Fruit fly (Drosophila melanogaster) whole organism, embryonic: Measurements from ENCODE around the gene Or94a.

Experiments used
- Abd-B ChIP-seq: fragments of 200-800 bp; sonication (Bioruptor generic); optimal IDR thresholded peaks from 2 replicates; lab custom pipeline; 2018; ENCODE audit warnings: missing biosample characterization, mild to moderate bottlenecking, missing genetic modification characterization, moderate library complexity
- Aef1 ChIP-seq: fragments of 200-800 bp; sonication (Bioruptor generic); IDR thresholded peaks from 3 replicates; pipeline ENCODE4 v1.3.6; 2022; ENCODE audit warnings: missing biosample characterization, missing genetic modification characterization
- Antp ChIP-seq: fragments of 200-800 bp; sonication (Bioruptor generic); optimal IDR thresholded peaks from 3 replicates; lab custom pipeline; 2016; ENCODE audit warnings: missing biosample characterization, missing genetic modification characterization
- CG10274 ChIP-seq: fragments of 200-800 bp; sonication (Bioruptor generic); optimal IDR thresholded peaks from 3 replicates; lab custom pipeline; 2017; ENCODE audit warnings: missing biosample characterization, mild to moderate bottlenecking, missing genetic modification characterization
- CG12071 ChIP-seq: fragments of 200-800 bp; sonication (Bioruptor generic); optimal IDR thresholded peaks from 3 replicates; lab custom pipeline; 2018; ENCODE audit warnings: missing biosample characterization, mild to moderate bottlenecking, missing genetic modification characterization
- CG1233 ChIP-seq: fragments of 200-800 bp; sonication (Bioruptor generic); optimal IDR thresholded peaks from 4 replicates; lab custom pipeline; 2018; ENCODE audit warnings: missing biosample characterization, mild to moderate bottlenecking, missing genetic modification characterization
- CG12659 ChIP-seq: fragments of 200-800 bp; sonication (Bioruptor generic); optimal IDR thresholded peaks from 3 replicates; lab custom pipeline; 2017; ENCODE audit warnings: mild to moderate bottlenecking, missing biosample characterization, missing genetic modification reagents, missing genetic modification characterization
- CG13894 ChIP-seq: fragments of 200-800 bp; sonication (Bioruptor generic); optimal IDR thresholded peaks from 3 replicates; lab custom pipeline; 2018; ENCODE audit warnings: missing biosample characterization, mild to moderate bottlenecking, missing genetic modification characterization, moderate library complexity
- CG15601 ChIP-seq: fragments of 200-800 bp; sonication (Bioruptor generic); optimal IDR thresholded peaks from 3 replicates; lab custom pipeline; 2019; ENCODE audit warnings: missing biosample characterization, mild to moderate bottlenecking, missing genetic modification characterization, moderate library complexity
- CG16815 ChIP-seq: fragments of 200-800 bp; sonication (Bioruptor generic); optimal IDR thresholded peaks from 3 replicates; lab custom pipeline; 2017; ENCODE audit warnings: missing biosample characterization, mild to moderate bottlenecking, missing genetic modification characterization
- CG18011 ChIP-seq: fragments of 200-800 bp; sonication (Bioruptor generic); optimal IDR thresholded peaks from 2 replicates; lab custom pipeline; 2017; ENCODE audit warnings: missing biosample characterization, missing genetic modification characterization, mild to moderate bottlenecking, moderate library complexity, missing genotype
- CG18619 ChIP-seq: fragments of 200-800 bp; sonication (Bioruptor generic); optimal IDR thresholded peaks from 3 replicates; lab custom pipeline; 2017; ENCODE audit warnings: missing biosample characterization, mild to moderate bottlenecking, missing genetic modification characterization
- CG2712 ChIP-seq: fragments of 200-800 bp; optimal IDR thresholded peaks from 3 replicates; lab custom pipeline; 2019; ENCODE audit warnings: missing biosample characterization, mild to moderate bottlenecking, missing genetic modification characterization, moderate library complexity
- CG3163 ChIP-seq: fragments of 200-800 bp; sonication (Bioruptor generic); optimal IDR thresholded peaks from 3 replicates; lab custom pipeline; 2016; ENCODE audit warnings: missing biosample characterization, missing genetic modification characterization
- CG32532 ChIP-seq: fragments of 200-800 bp; sonication (Bioruptor generic); IDR thresholded peaks from 2 replicates; pipeline ENCODE4 v1.3.6; 2022; ENCODE audit warnings: missing biosample characterization, missing genetic modification characterization
- CG4404 ChIP-seq: fragments of 200-800 bp; sonication (Bioruptor generic); IDR thresholded peaks from 2 replicates; pipeline ENCODE4 v1.3.6; 2022; ENCODE audit warnings: missing biosample characterization, missing genetic modification characterization
- CG5180 ChIP-seq: fragments of 200-800 bp; sonication (Bioruptor generic); optimal IDR thresholded peaks from 3 replicates; lab custom pipeline; 2017; ENCODE audit warnings: missing biosample characterization, missing genetic modification characterization, mild to moderate bottlenecking, moderate library complexity, missing genetic modification reagents
- CG6175 ChIP-seq: fragments of 200-800 bp; sonication (Bioruptor generic); IDR thresholded peaks from 3 replicates; pipeline ENCODE4 v1.3.6; 2022; ENCODE audit warnings: missing biosample characterization, missing genetic modification characterization
- CG7786 ChIP-seq: fragments of 200-800 bp; sonication (Bioruptor generic); optimal IDR thresholded peaks from 2 replicates; lab custom pipeline; 2016; ENCODE audit warnings: missing biosample characterization, missing genetic modification characterization
- CG8388 ChIP-seq: fragments of 200-800 bp; sonication (Bioruptor generic); optimal IDR thresholded peaks from 2 replicates; lab custom pipeline; 2019; ENCODE audit warnings: missing biosample characterization, mild to moderate bottlenecking, missing genetic modification characterization, moderate library complexity
- D ChIP-seq, 2 experiments: fragments of 200-800 bp in 1 of 2; fragments of >200 bp in 1 of 2; sonication (Bioruptor generic) in 1 of 2; optimal IDR thresholded peaks; 2 replicates in 1 of 2; 3 replicates in 1 of 2; lab custom pipeline; 2017; ENCODE audit warnings: mild to moderate bottlenecking in 1 of 2, missing biosample characterization in 1 of 2, missing genetic modification characterization in 1 of 2, missing genetic modification reagents in 1 of 2
- E2f1 ChIP-seq: fragments of 200-800 bp; sonication (Bioruptor generic); IDR thresholded peaks from 2 replicates; pipeline ENCODE4 v1.3.6; 2022; ENCODE audit warnings: missing biosample characterization, missing genetic modification characterization
- HHEX ChIP-seq: fragments of 200-800 bp; sonication (Bioruptor generic); optimal IDR thresholded peaks from 3 replicates; lab custom pipeline; 2017; ENCODE audit warnings: missing biosample characterization, mild to moderate bottlenecking, missing genetic modification characterization, missing genetic modification reagents
- HLH54F ChIP-seq: fragments of 200-800 bp; sonication (Bioruptor generic); optimal IDR thresholded peaks from 3 replicates; lab custom pipeline; 2016; ENCODE audit warnings: missing biosample characterization, missing genetic modification characterization
- Hr39 ChIP-seq: fragments of >200 bp; optimal IDR thresholded peaks from 2 replicates; lab custom pipeline; 2017
- Lpt ChIP-seq: fragments of >200 bp; optimal IDR thresholded peaks from 2 replicates; lab custom pipeline; 2018; ENCODE audit warnings: missing biosample characterization, missing genetic modification characterization
- Nf-YB ChIP-seq: fragments of 200-800 bp; sonication (Bioruptor generic); optimal IDR thresholded peaks from 3 replicates; lab custom pipeline; 2019; ENCODE audit warnings: missing biosample characterization, mild to moderate bottlenecking, missing genetic modification characterization, moderate library complexity
- Ptx1 ChIP-seq: fragments of 200-800 bp; sonication (Bioruptor generic); IDR thresholded peaks from 2 replicates; pipeline ENCODE4 v1.3.6; 2022; ENCODE audit warnings: missing biosample characterization, missing genetic modification characterization
- Sry-β ChIP-seq: fragments of 200-800 bp; sonication (Bioruptor generic); optimal IDR thresholded peaks from 2 replicates; lab custom pipeline; 2018; ENCODE audit warnings: missing biosample characterization, mild to moderate bottlenecking, missing genetic modification characterization, moderate library complexity
- Xbp1 ChIP-seq: fragments of 200-800 bp; sonication (Bioruptor generic); optimal IDR thresholded peaks from 3 replicates; lab custom pipeline; 2016; ENCODE audit warnings: missing biosample characterization, mild to moderate bottlenecking, missing genetic modification characterization
- ara ChIP-seq: fragments of 200-800 bp; sonication (Bioruptor generic); IDR thresholded peaks from 2 replicates; pipeline ENCODE4 v1.3.6; 2022; ENCODE audit warnings: missing biosample characterization, missing genetic modification characterization
- dan ChIP-seq: fragments of 200-800 bp; sonication (Bioruptor generic); IDR thresholded peaks from 2 replicates; pipeline ENCODE4 v1.3.6; 2022; ENCODE audit warnings: missing biosample characterization, missing genetic modification characterization
- gce ChIP-seq: fragments of 200-800 bp; sonication (Bioruptor generic); IDR thresholded peaks from 3 replicates; pipeline ENCODE4 v1.3.6; 2022; ENCODE audit warnings: missing biosample characterization, missing genetic modification characterization
- ham ChIP-seq: fragments of 200-800 bp; sonication (Bioruptor generic); IDR thresholded peaks from 2 replicates; pipeline ENCODE4 v1.3.6; 2022; ENCODE audit warnings: missing biosample characterization, missing genetic modification characterization
- hth ChIP-seq: fragments of >200 bp; optimal IDR thresholded peaks from 2 replicates; lab custom pipeline; 2017; ENCODE audit warnings: inconsistent platforms
- insv ChIP-seq, 2 experiments: fragments of 200-800 bp; sonication (Bioruptor generic); optimal IDR thresholded peaks; 3 replicates each; lab custom pipeline; 2016 to 2018; ENCODE audit warnings: missing biosample characterization in 2 of 2, missing genetic modification characterization in 2 of 2
- jumu ChIP-seq: fragments of 200-800 bp; sonication (Bioruptor generic); optimal IDR thresholded peaks from 3 replicates; lab custom pipeline; 2016; ENCODE audit warnings: missing biosample characterization, missing genetic modification characterization
- kni ChIP-seq: fragments of 200-800 bp; sonication (Bioruptor generic); optimal IDR thresholded peaks from 3 replicates; lab custom pipeline; 2017; ENCODE audit warnings: mild to moderate bottlenecking, missing biosample characterization, missing genetic modification reagents, missing genetic modification characterization
- lilli ChIP-seq: fragments of 200-800 bp; sonication (Bioruptor generic); optimal IDR thresholded peaks from 3 replicates; lab custom pipeline; 2016; ENCODE audit warnings: missing biosample characterization, missing genetic modification characterization
- maf-S ChIP-seq: fragments of 200-800 bp; sonication (Bioruptor generic); optimal IDR thresholded peaks from 2 replicates; lab custom pipeline; 2016; ENCODE audit warnings: missing biosample characterization, missing genetic modification characterization
- nerfin-1 ChIP-seq: fragments of 200-800 bp; sonication (Bioruptor generic); optimal IDR thresholded peaks from 3 replicates; lab custom pipeline; 2019; ENCODE audit warnings: missing biosample characterization, mild to moderate bottlenecking, missing genetic modification characterization, moderate library complexity
- nmo ChIP-seq: fragments of 200-800 bp; sonication (Bioruptor generic); optimal IDR thresholded peaks from 2 replicates; lab custom pipeline; 2018; ENCODE audit warnings: missing biosample characterization, mild to moderate bottlenecking, missing genetic modification characterization, moderate library complexity
- p53 ChIP-seq: fragments of 200-800 bp; sonication (Bioruptor generic); optimal IDR thresholded peaks from 2 replicates; lab custom pipeline; 2016; ENCODE audit warnings: missing biosample characterization, missing genetic modification characterization
- repo ChIP-seq: fragments of 200-800 bp; sonication (Bioruptor generic); optimal IDR thresholded peaks from 2 replicates; lab custom pipeline; 2016; ENCODE audit warnings: missing biosample characterization, missing genetic modification characterization
- schlank ChIP-seq: fragments of 200-800 bp; sonication (Bioruptor generic); optimal IDR thresholded peaks from 2 replicates; lab custom pipeline; 2018; ENCODE audit warnings: missing biosample characterization, mild to moderate bottlenecking, missing genetic modification characterization
- sisA ChIP-seq: fragments of 200-800 bp; sonication (Bioruptor generic); IDR thresholded peaks from 2 replicates; pipeline ENCODE4 v1.3.6; 2022; ENCODE audit warnings: missing biosample characterization, missing genetic modification characterization
- slbo ChIP-seq: fragments of 200-800 bp; sonication (Bioruptor generic); IDR thresholded peaks from 2 replicates; pipeline ENCODE4 v1.3.6; 2022; ENCODE audit warnings: missing biosample characterization, missing genetic modification characterization
- slp2 ChIP-seq: fragments of 200-800 bp; sonication (Bioruptor generic); optimal IDR thresholded peaks from 2 replicates; lab custom pipeline; 2016; ENCODE audit warnings: missing biosample characterization, missing genetic modification characterization
- ssp ChIP-seq: fragments of 200-800 bp; sonication (Bioruptor generic); IDR thresholded peaks from 2 replicates; pipeline ENCODE4 v1.3.6; 2022; ENCODE audit warnings: missing biosample characterization, missing genetic modification characterization
- stc ChIP-seq: fragments of 200-800 bp; sonication (Bioruptor generic); IDR thresholded peaks from 2 replicates; pipeline ENCODE4 v1.3.6; 2022; ENCODE audit warnings: missing biosample characterization, missing genetic modification characterization
- z ChIP-seq: fragments of 200-800 bp; sonication (Bioruptor generic); IDR thresholded peaks from 3 replicates; pipeline ENCODE4 v1.3.6; 2022; ENCODE audit warnings: missing biosample characterization, missing genetic modification characterization

Gene Or94a

dm6 chr3R:23028506-23028905 lies 41.4 kb downstream of the Or94a start (continued):
- TF ChIP-seq Xbp1 (peak; percentile 63), nmo (GFP tag; lab: Kevin White, UChicago) (peak; percentile 36), CG15601 (tag; lab: Kevin White, UChicago) (no peak), repo (GFP tag; lab: Kevin White, UChicago) (peak; percentile 56), p53 (no peak), CG3163 (GFP tag; lab: Kevin White, UChicago) (peak; percentile 0), CG10274 (GFP tag; lab: Kevin White, UChicago) (peak; percentile 1), Antp (GFP tag; lab: Kevin White, UChicago) (peak; percentile 67), CG4404 (peak; percentile 47), Ptx1 (GFP tag; lab: Robert Waterston, UW) (peak; percentile 76), CG8388 (GFP tag; lab: Kevin White, UChicago) (peak; percentile 2), z (GFP tag; lab: Robert Waterston, UW) (no peak), CG16815 (GFP tag; lab: Kevin White, UChicago) (peak; percentile 34), CG12071 (peak; percentile 46), HHEX (GFP tag; lab: Kevin White, UChicago) (peak; percentile 26), HLH54F (GFP tag; lab: Kevin White, UChicago) (peak; percentile 56), Abd-B (GFP tag; lab: Kevin White, UChicago) (peak; percentile 19), nerfin-1 (tag; lab: Kevin White, UChicago) (no peak), sisA (GFP tag; lab: Robert Waterston, UW) (peak; percentile 37; the same call in 1 of the 2 replicates), lilli (GFP tag; lab: Kevin White, UChicago) (peak; percentile 75), Aef1 (GFP tag; lab: Robert Waterston, UW) (peak; percentile 65), CG2712 (tag; lab: Kevin White, UChicago) (peak; percentile 41), D (optimal IDR thresholded peaks at IDR 0.05; lab: Kevin White, UChicago) (no peak), D (GFP tag; optimal IDR thresholded peaks at IDR 0.05; lab: Kevin White, UChicago) (no peak), ham (GFP tag; lab: Robert Waterston, UW) (no peak), CG5180 (GFP tag; lab: Kevin White, UChicago) (no peak), maf-S (GFP tag; lab: Kevin White, UChicago) (peak; percentile 11), stc (GFP tag; lab: Robert Waterston, UW) (peak; percentile 48; the same call in 1 of the 2 replicates), jumu (GFP tag; lab: Kevin White, UChicago) (peak; percentile 18), gce (no peak), schlank (peak; percentile 23), CG7786 (GFP tag; lab: Kevin White, UChicago) (peak; percentile 53), Nf-YB (GFP tag; lab: Kevin White, UChicago) (no peak), Hr39 (lab: Kevin White, UChicago) (no peak), CG1233 (GFP tag; lab: Kevin White, UChicago) (peak; percentile 21), slbo (GFP tag; lab: Robert Waterston, UW) (peak; percentile 84), kni (GFP tag; lab: Kevin White, UChicago) (no peak), Sry-β (GFP tag; lab: Kevin White, UChicago) (no peak), CG13894 (tag; lab: Kevin White, UChicago) (no peak), CG12659 (GFP tag; lab: Kevin White, UChicago) (peak; percentile 7), ssp (GFP tag; lab: Robert Waterston, UW) (peak; percentile 24; the same call in 1 of the 2 replicates), CG32532 (GFP tag; lab: Robert Waterston, UW) (peak; percentile 87), dan (GFP tag; lab: Robert Waterston, UW) (no peak), CG6175 (peak; percentile 68; the same call in 1 of the 3 replicates), ara (GFP tag; lab: Robert Waterston, UW) (peak; percentile 18; the same call in 1 of the 2 replicates), insv (GFP tag; optimal IDR thresholded peaks at IDR 0.05; lab: Kevin White, UChicago) (no peak), slp2 (GFP tag; lab: Kevin White, UChicago) (peak; percentile 51), hth (no peak), Lpt (GFP tag; lab: Kevin White, UChicago) (no peak), E2f1 (GFP tag; lab: Robert Waterston, UW) (peak; percentile 54; the same call in 1 of the 2 replicates), CG18619 (GFP tag; lab: Kevin White, UChicago) (peak; percentile 37), CG18011 (GFP tag; lab: Kevin White, UChicago) (no peak)
